Worm (Caenorhabditis elegans) whole organism, midembryonic: ENCODE data around the gene srh-33.

Experiments
- T22C8.4 ChIP-seq: fragments of 200-800 bp; sonication (Bioruptor generic); IDR thresholded peaks from 2 replicates; pipeline ENCODE4 v1.3.6; 2022; ENCODE audit warnings: missing genetic modification characterization, missing compliant biosample characterization
- flt-1 ChIP-seq: fragments of 200-800 bp; sonication (Bioruptor generic); IDR thresholded peaks from 2 replicates; pipeline ENCODE4 v1.3.6; 2022; ENCODE audit warnings: missing genetic modification characterization, missing compliant biosample characterization
- klf-2 ChIP-seq: fragments of 200-800 bp; sonication (Bioruptor generic); conservative IDR thresholded peaks from 2 replicates; pipeline ENCODE4 v1.3.6; 2022; ENCODE audit warnings: missing genetic modification reagents, missing genetic modification characterization, missing compliant biosample characterization
- ref-1 ChIP-seq: fragments of 200-800 bp; sonication (Bioruptor generic); conservative IDR thresholded peaks from 2 replicates; pipeline ENCODE4 v1.3.6; 2022; ENCODE audit warnings: missing genetic modification reagents, missing genetic modification characterization, missing compliant biosample characterization
- tab-1 ChIP-seq: fragments of 200-800 bp; sonication (Bioruptor generic); IDR thresholded peaks from 2 replicates; pipeline ENCODE4 v1.3.6; 2022; ENCODE audit warnings: missing genetic modification characterization, missing compliant biosample characterization
- ztf-23 ChIP-seq: fragments of 200-800 bp; sonication (Bioruptor generic); IDR thresholded peaks from 2 replicates; pipeline ENCODE4 v1.3.6; 2022; ENCODE audit warnings: missing genetic modification reagents, missing genetic modification characterization, missing compliant biosample characterization
- ztf-29 ChIP-seq: fragments of 200-800 bp; sonication (Bioruptor generic); IDR thresholded peaks from 2 replicates; pipeline ENCODE4 v1.3.6; 2022; ENCODE audit warnings: missing genetic modification reagents, missing genetic modification characterization, missing compliant biosample characterization

DNA sequence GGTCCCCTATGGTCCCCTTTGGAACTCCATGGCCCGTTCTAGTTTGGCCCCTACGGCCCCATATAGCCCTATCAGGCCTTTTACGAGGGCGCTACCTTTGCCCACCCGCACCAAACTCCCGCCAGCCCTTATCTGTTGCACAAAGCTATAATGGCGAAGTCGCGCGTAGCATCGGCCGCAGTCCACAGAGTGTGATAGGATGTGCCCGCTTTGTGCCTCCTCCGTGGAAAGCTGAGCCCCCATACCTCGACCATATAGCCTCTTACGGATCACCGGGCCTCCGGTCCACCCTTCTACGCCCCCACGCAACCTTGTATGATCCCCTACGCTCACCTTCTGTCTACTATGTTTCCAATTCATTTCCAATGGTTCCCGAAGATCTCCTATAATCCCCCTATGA is 3.9 kb upstream of the srh-33 start:
- TF ChIP-seq ztf-29 (GFP tag; lab: Robert Waterston, UW) (no peak), klf-2 (GFP tag; lab: Robert Waterston, UW) (no peak), T22C8.4 (GFP tag; lab: Robert Waterston, UW) (no peak), flt-1 (0 out of 2 replicates have a peak, but pooled peaks have one; percentile 32), ztf-23 (no peak), ref-1 (GFP tag; lab: Robert Waterston, UW) (no peak), tab-1 (GFP tag; lab: Robert Waterston, UW) (0 out of 2 replicates have a peak, but pooled peaks have one; percentile 40)
